Worm (Caenorhabditis elegans) whole organism, midembryonic: ENCODE results near the gene glrx-3.
A peak's percentile ranks its signal among the peaks of the same experiment; 100 is the strongest.

Experiments used
- T22C8.4 ChIP-seq: fragments of 200-800 bp; sonication (Bioruptor generic); IDR thresholded peaks from 2 replicates; pipeline ENCODE4 v1.3.6; 2022; ENCODE audit warnings: missing genetic modification characterization, missing compliant biosample characterization
- cog-1 ChIP-seq: sonication (generic microtip); optimal IDR thresholded peaks from 2 replicates; lab custom pipeline; 2016; ENCODE audit warnings: missing genetic modification characterization, missing compliant biosample characterization
- flt-1 ChIP-seq: fragments of 200-800 bp; sonication (Bioruptor generic); IDR thresholded peaks from 2 replicates; pipeline ENCODE4 v1.3.6; 2022; ENCODE audit warnings: missing genetic modification characterization, missing compliant biosample characterization
- klf-2 ChIP-seq: fragments of 200-800 bp; sonication (Bioruptor generic); conservative IDR thresholded peaks from 2 replicates; pipeline ENCODE4 v1.3.6; 2022; ENCODE audit warnings: missing genetic modification reagents, missing genetic modification characterization, missing compliant biosample characterization
- med-1 ChIP-seq: sonication (generic microtip); optimal IDR thresholded peaks from 2 replicates; lab custom pipeline; 2017; ENCODE audit warnings: missing genetic modification characterization, mild to moderate bottlenecking, missing compliant biosample characterization, antibody characterized with exemption, missing genetic modification reagents; ENCODE audit not compliant: insufficient read depth
- ref-1 ChIP-seq: fragments of 200-800 bp; sonication (Bioruptor generic); conservative IDR thresholded peaks from 2 replicates; pipeline ENCODE4 v1.3.6; 2022; ENCODE audit warnings: missing genetic modification reagents, missing genetic modification characterization, missing compliant biosample characterization
- tab-1 ChIP-seq: fragments of 200-800 bp; sonication (Bioruptor generic); IDR thresholded peaks from 2 replicates; pipeline ENCODE4 v1.3.6; 2022; ENCODE audit warnings: missing genetic modification characterization, missing compliant biosample characterization
- ztf-23 ChIP-seq: fragments of 200-800 bp; sonication (Bioruptor generic); IDR thresholded peaks from 2 replicates; pipeline ENCODE4 v1.3.6; 2022; ENCODE audit warnings: missing genetic modification reagents, missing genetic modification characterization, missing compliant biosample characterization
- ztf-29 ChIP-seq: fragments of 200-800 bp; sonication (Bioruptor generic); IDR thresholded peaks from 2 replicates; pipeline ENCODE4 v1.3.6; 2022; ENCODE audit warnings: missing genetic modification reagents, missing genetic modification characterization, missing compliant biosample characterization

glrx-3 gene

DNA sequence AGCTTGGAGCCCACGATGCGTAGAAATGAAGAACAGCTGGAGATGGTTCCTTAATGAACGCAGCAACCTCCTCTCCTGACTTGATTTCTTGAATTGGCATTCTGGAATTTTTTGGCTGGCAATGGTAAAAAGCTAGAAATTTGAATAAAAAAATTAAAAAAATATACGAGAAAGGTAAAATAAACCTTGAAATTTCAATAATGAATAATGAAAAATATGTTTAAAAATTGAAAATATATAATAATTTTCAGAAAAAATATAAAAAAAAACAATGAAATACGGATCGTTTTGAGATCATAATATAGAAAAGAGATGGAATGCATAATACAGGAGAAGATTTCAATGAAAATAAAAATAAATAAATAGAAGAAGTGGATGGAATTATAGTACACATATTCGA lies at the start of gene glrx-3:
glrx-3 (minus strand) TSS at position 101 of the 400 bp plus-strand sequence.
- TF ChIP-seq ztf-23 (GFP tag; lab: Robert Waterston, UW) (no peak), ztf-29 (no peak), cog-1 (tag; lab: Kevin White, UChicago) (no peak), klf-2 (GFP tag; lab: Robert Waterston, UW) (no peak), med-1 (GFP tag; lab: Kevin White, UChicago) (no peak), ref-1 (no peak), T22C8.4 (no peak), flt-1 (GFP tag; lab: Robert Waterston, UW) (no peak), tab-1 (no peak)

ce11 chrV:4387916-4388315 lies 46.8 kb upstream of the glrx-3 start:
- TF ChIP-seq cog-1 (tag; lab: Kevin White, UChicago) (no peak), ref-1 (no peak), T22C8.4 (no peak), ztf-23 (GFP tag; lab: Robert Waterston, UW) (no peak), tab-1 (no peak), klf-2 (GFP tag; lab: Robert Waterston, UW) (no peak), ztf-29 (no peak), med-1 (GFP tag; lab: Kevin White, UChicago) (no peak), flt-1 (GFP tag; lab: Robert Waterston, UW) (no peak)

- TF ChIP-seq ref-1 (no peak), T22C8.4 (no peak), ztf-29 (no peak), med-1 (GFP tag; lab: Kevin White, UChicago) (no peak), ztf-23 (GFP tag; lab: Robert Waterston, UW) (no peak), flt-1 (GFP tag; lab: Robert Waterston, UW) (no peak), klf-2 (GFP tag; lab: Robert Waterston, UW) (no peak), tab-1 (no peak)
These were observed 46.3 kb upstream of the glrx-3 start, which contains the start of gene F13A2.9 for ce11 chrV:4387402-4387801. TSS of gene F13A2.9 (minus strand) at chrV:4387502.

DNA sequence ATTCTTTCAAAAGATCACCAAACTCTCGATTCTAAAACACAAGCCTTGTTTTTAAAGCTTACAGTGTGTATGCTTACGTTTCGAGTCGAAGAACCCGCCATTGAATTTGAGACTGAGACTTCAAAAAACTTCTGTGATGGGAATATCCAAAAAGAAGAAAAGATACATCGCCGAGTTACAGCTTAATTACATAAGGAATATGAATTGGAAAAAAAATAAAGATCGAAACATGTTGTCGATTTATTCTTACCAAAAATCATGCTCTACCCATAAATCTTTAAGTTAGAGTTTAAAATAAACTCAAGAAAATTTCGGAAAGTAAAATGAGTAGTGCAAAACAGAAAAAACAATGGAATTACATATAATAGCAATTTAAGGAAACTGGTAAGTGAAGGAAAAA lies 45.1 kb upstream of the glrx-3 start, which contains the start of gene F13A2.10:
F13A2.10 (minus strand) TSS at position 101 of the 400 bp plus-strand sequence.
- TF ChIP-seq ztf-23 (GFP tag; lab: Robert Waterston, UW), result no peak
- TF ChIP-seq tab-1, result no peak
- no peak for TF ChIP-seq med-1 (GFP tag; lab: Kevin White, UChicago)
- TF ChIP-seq ref-1, result no peak
- TF ChIP-seq flt-1 (GFP tag; lab: Robert Waterston, UW), result no peak
- TF ChIP-seq T22C8.4, result no peak
- TF ChIP-seq ztf-29, result no peak
- TF ChIP-seq klf-2 (GFP tag; lab: Robert Waterston, UW), result no peak
- no peak for TF ChIP-seq cog-1 (tag; lab: Kevin White, UChicago)

DNA sequence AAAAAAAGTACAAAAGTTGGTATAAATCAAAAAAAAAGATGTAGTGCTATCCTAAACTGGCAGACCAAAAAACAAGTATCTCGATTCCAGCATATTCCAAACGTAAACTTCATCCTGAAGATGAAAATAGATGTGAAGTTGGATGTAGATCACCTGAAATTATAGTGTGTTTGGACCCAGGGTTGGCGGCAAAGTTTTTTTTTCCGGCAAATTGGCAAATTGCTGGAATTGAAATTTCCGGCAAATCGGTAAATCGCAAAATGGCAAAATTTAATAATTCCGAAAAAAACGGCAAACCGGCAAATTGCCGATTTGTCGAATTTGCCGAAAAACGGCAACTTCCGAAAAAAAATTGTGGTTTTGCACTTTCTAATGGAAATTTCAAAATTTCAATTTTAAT lies 43.4 kb upstream of the glrx-3 start, which contains the start of gene F13A2.2:
F13A2.2 (minus strand) TSS at position 101 of the 400 bp plus-strand sequence.
- TF ChIP-seq T22C8.4 (no peak), klf-2 (GFP tag; lab: Robert Waterston, UW) (no peak), cog-1 (tag; lab: Kevin White, UChicago) (no peak), ztf-23 (GFP tag; lab: Robert Waterston, UW) (no peak), med-1 (GFP tag; lab: Kevin White, UChicago) (no peak), ref-1 (no peak), tab-1 (no peak), ztf-29 (no peak), flt-1 (GFP tag; lab: Robert Waterston, UW) (no peak)

ce11 chrV:4382298-4382697 lies 41.2 kb upstream of the glrx-3 start, which contains the start of gene F13A2.1:
TSS of gene F13A2.1 (minus strand) at chrV:4382398.
- TF ChIP-seq tab-1 (no peak), med-1 (GFP tag; lab: Kevin White, UChicago) (no peak), cog-1 (tag; lab: Kevin White, UChicago) (no peak), flt-1 (GFP tag; lab: Robert Waterston, UW) (no peak), T22C8.4 (no peak), ref-1 (no peak), ztf-23 (GFP tag; lab: Robert Waterston, UW) (no peak), klf-2 (GFP tag; lab: Robert Waterston, UW) (no peak), ztf-29 (no peak)

ce11 chrV:4377622-4378021 lies 36.5 kb upstream of the glrx-3 start, which contains the start of gene F32D1.8:
TSS of gene F32D1.8 (minus strand) at chrV:4377722.
- TF ChIP-seq ref-1 (no peak), ztf-23 (GFP tag; lab: Robert Waterston, UW) (0 out of 2 replicates have a peak, but pooled peaks have one; percentile 17), ztf-29 (no peak)

DNA sequence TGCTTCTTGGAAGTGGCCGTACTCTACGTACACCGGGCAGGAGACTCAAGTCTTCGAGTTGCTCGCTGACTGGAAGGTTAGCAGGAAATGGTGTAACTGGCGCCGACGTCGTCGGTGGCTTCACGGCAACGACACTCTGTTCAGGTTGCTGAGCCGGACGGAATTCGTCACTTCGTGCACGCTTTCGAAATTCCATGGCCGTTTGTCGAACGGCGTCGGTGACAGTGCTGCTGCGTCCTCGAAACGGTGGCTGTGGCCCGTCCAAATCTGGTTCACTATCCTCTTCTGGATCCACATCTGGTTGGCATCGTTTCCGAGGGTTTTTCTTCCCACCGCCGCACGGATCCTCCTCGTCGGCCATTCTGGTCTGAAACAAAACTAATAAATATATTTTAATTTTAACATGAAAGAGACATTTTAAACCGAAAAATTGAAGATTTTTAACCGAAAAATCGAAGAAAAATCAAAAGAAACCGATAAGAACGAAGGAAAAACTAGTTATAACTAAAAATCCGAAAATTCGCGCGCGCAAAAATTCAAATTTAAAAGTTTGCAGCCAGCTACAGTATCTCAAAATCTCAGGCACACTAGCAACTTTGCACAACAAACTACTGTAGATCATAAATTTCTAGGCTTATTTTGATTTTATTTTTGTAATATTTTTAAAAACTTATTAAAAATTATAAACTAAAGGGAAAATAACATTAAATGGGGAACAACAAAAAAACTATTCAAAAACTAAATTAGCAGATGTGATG lies 34.9 kb upstream of the glrx-3 start, which contains the start of gene F32D1.7:
F32D1.7 (minus strand) TSS at position 367 of the 758 bp plus-strand sequence.
- TF ChIP-seq med-1 (GFP tag; lab: Kevin White, UChicago), result no peak

DNA sequence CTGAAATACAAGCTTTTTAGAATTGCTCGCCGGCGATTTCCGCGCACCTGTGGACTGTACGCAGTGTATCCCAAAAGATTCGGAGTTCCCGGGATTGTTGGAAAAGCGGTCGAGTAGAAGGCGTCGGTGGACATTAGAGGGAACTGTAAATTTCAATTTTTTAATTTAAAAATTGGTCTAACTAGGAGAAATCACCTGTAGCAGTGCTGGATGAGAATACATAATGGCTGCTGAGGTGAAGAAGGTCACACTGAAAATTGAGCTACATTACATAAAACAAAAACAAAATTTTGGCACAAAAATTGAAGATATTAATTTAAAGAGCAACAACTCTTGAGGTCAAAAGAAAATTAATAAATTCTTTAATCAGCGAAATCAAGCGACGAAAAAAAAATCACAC lies 33.5 kb upstream of the glrx-3 start, which contains the start of gene neg-1:
neg-1 (minus strand) TSS at position 250 of the 400 bp plus-strand sequence.
- TF ChIP-seq med-1 (GFP tag; lab: Kevin White, UChicago), result no peak
- no peak for TF ChIP-seq cog-1 (tag; lab: Kevin White, UChicago)
- TF ChIP-seq klf-2 (GFP tag; lab: Robert Waterston, UW), result no peak
- no peak for TF ChIP-seq flt-1 (GFP tag; lab: Robert Waterston, UW)
- TF ChIP-seq ztf-23 (GFP tag; lab: Robert Waterston, UW), result no peak
- no peak for TF ChIP-seq T22C8.4
- no peak for TF ChIP-seq ref-1
- TF ChIP-seq ztf-29, result no peak
- TF ChIP-seq tab-1, result no peak

ce11 chrV:4373656-4374055 lies 32.5 kb upstream of the glrx-3 start:
- TF ChIP-seq klf-2 (GFP tag; lab: Robert Waterston, UW) (no peak), T22C8.4 (no peak), ztf-23 (GFP tag; lab: Robert Waterston, UW) (no peak), flt-1 (GFP tag; lab: Robert Waterston, UW) (no peak), ztf-29 (no peak), ref-1 (no peak)
